Worm (Caenorhabditis elegans) whole organism, L1 larva: Measurements from ENCODE around the gene pygl-1.
"Not testable (repeated sequence)": the region's sequence is repeated elsewhere in the genome, so short reads cannot be mapped to it uniquely, and the experiment has no call there.

Experiments
- C16A3.4 ChIP-seq: fragments of 150-350 bp; optimal IDR thresholded peaks from 2 replicates; lab custom pipeline; 2014; ENCODE audit warnings: missing biosample characterization, missing genetic modification characterization
- F16B12.6 ChIP-seq: fragments of 150-350 bp; optimal IDR thresholded peaks from 2 replicates; lab custom pipeline; 2014; ENCODE audit warnings: missing biosample characterization, missing genetic modification characterization
- Y116A8C.19 ChIP-seq: sonication (generic microtip); optimal IDR thresholded peaks from 2 replicates; lab custom pipeline; 2016; ENCODE audit warnings: missing compliant biosample characterization, missing genetic modification characterization, borderline replicate concordance
- alr-1 ChIP-seq: fragments of 200-800 bp; sonication (Bioruptor generic); optimal IDR thresholded peaks from 2 replicates; lab custom pipeline; 2018; ENCODE audit warnings: borderline replicate concordance, mild to moderate bottlenecking, missing genetic modification characterization, missing compliant biosample characterization
- ama-1 ChIP-seq: fragments of 150-350 bp; optimal IDR thresholded peaks from 2 replicates; lab custom pipeline; 2014
- blmp-1 ChIP-seq: fragments of 150-350 bp; optimal IDR thresholded peaks from 2 replicates; lab custom pipeline; 2014; ENCODE audit warnings: missing biosample characterization, missing genetic modification characterization
- ceh-63 ChIP-seq: fragments of 200-800 bp; sonication (Bioruptor generic); optimal IDR thresholded peaks from 2 replicates; lab custom pipeline; 2018; ENCODE audit warnings: mild to moderate bottlenecking, missing genetic modification characterization, missing compliant biosample characterization
- ceh-82 ChIP-seq, 3 experiments: fragments of 150-350 bp in 1 of 3; sonication (generic microtip) in 2 of 3; optimal IDR thresholded peaks; 2 replicates each; lab custom pipeline; 2014 to 2017; ENCODE audit warnings: missing biosample characterization in 3 of 3, missing genetic modification characterization in 3 of 3
- ceh-90 ChIP-seq: sonication (generic microtip); optimal IDR thresholded peaks from 2 replicates; lab custom pipeline; 2016; ENCODE audit warnings: missing genetic modification characterization, missing compliant biosample characterization
- ces-1 ChIP-seq: fragments of 150-350 bp; optimal IDR thresholded peaks from 2 replicates; lab custom pipeline; 2014; ENCODE audit warnings: missing biosample characterization, missing genetic modification reagents, missing genetic modification characterization
- efl-1 ChIP-seq, 4 experiments: fragments of 150-350 bp; optimal IDR thresholded peaks in 3 of 4; peaks in 1 of 4; 1 replicate in 1 of 4; 2 replicates in 3 of 4; lab custom pipeline; 2014; ENCODE audit warnings: missing biosample characterization in 2 of 4, missing genetic modification characterization in 2 of 4, missing genetic modification reagents in 2 of 4
- egl-13 ChIP-seq: sonication (generic microtip); optimal IDR thresholded peaks from 2 replicates; lab custom pipeline; 2016; ENCODE audit warnings: missing genotype, missing genetic modification reagents, missing genetic modification characterization, missing compliant biosample characterization
- hlh-17 ChIP-seq: fragments of 200-800 bp; sonication (Bioruptor generic); optimal IDR thresholded peaks from 2 replicates; lab custom pipeline; 2018; ENCODE audit warnings: missing genetic modification characterization, mild to moderate bottlenecking, missing compliant biosample characterization, moderate library complexity, borderline replicate concordance
- hlh-4 ChIP-seq: sonication (generic microtip); optimal IDR thresholded peaks from 2 replicates; lab custom pipeline; 2016; ENCODE audit warnings: mild to moderate bottlenecking, missing genetic modification characterization, missing compliant biosample characterization
- irx-1 ChIP-seq: sonication (generic microtip); optimal IDR thresholded peaks from 2 replicates; lab custom pipeline; 2016; ENCODE audit warnings: missing genetic modification characterization, missing compliant biosample characterization
- isw-1 ChIP-seq: fragments of 200-800 bp; sonication (Bioruptor generic); IDR thresholded peaks from 2 replicates; pipeline ENCODE4 v1.3.6; 2022; ENCODE audit warnings: missing genetic modification characterization, missing compliant biosample characterization
- lin-15B ChIP-seq: fragments of 150-350 bp; sonication (generic microtip); optimal IDR thresholded peaks from 3 replicates; lab custom pipeline; 2014; ENCODE audit warnings: missing biosample characterization, missing genetic modification characterization
- lin-39 ChIP-seq: fragments of 150-350 bp; optimal IDR thresholded peaks from 2 replicates; lab custom pipeline; 2014; ENCODE audit warnings: missing biosample characterization, missing genetic modification reagents, missing genetic modification characterization
- lsy-2 ChIP-seq, 2 experiments: fragments of 150-350 bp; optimal IDR thresholded peaks; 2 replicates each; lab custom pipeline; 2014; ENCODE audit warnings: missing biosample characterization in 2 of 2, missing genetic modification characterization in 2 of 2
- mdl-1 ChIP-seq, 2 experiments: fragments of 150-350 bp; optimal IDR thresholded peaks; 2 replicates each; lab custom pipeline; 2014 to 2017; ENCODE audit warnings: missing biosample characterization in 2 of 2, missing genetic modification characterization in 2 of 2, inconsistent platforms in 1 of 2
- nhr-12 ChIP-seq: sonication (generic microtip); optimal IDR thresholded peaks from 2 replicates; lab custom pipeline; 2017; ENCODE audit warnings: missing biosample characterization, missing genetic modification characterization
- nhr-237 ChIP-seq: fragments of 150-350 bp; optimal IDR thresholded peaks from 2 replicates; lab custom pipeline; 2014; ENCODE audit warnings: missing biosample characterization, missing genetic modification characterization
- nhr-28 ChIP-seq: fragments of 150-350 bp; optimal IDR thresholded peaks from 2 replicates; lab custom pipeline; 2014; ENCODE audit warnings: missing biosample characterization, missing genetic modification characterization
- nhr-47 ChIP-seq: sonication (generic microtip); optimal IDR thresholded peaks from 2 replicates; lab custom pipeline; 2016; ENCODE audit warnings: mild to moderate bottlenecking, missing genetic modification characterization, moderate library complexity, missing compliant biosample characterization
- nhr-71 ChIP-seq: sonication (generic microtip); optimal IDR thresholded peaks from 2 replicates; lab custom pipeline; 2016; ENCODE audit warnings: mild to moderate bottlenecking, missing genetic modification characterization, moderate library complexity, missing compliant biosample characterization
- nhr-85 ChIP-seq: sonication (generic microtip); peaks from one replicate; lab custom pipeline; 2016; ENCODE audit warnings: missing genetic modification characterization, inconsistent platforms, missing compliant biosample characterization
- rnt-1 ChIP-seq: sonication (generic microtip); optimal IDR thresholded peaks from 2 replicates; lab custom pipeline; 2016; ENCODE audit warnings: mild to moderate bottlenecking, missing genetic modification characterization, moderate library complexity, missing compliant biosample characterization
- snu-23 ChIP-seq: sonication (generic microtip); optimal IDR thresholded peaks from 2 replicates; lab custom pipeline; 2016; ENCODE audit warnings: missing genetic modification characterization, missing compliant biosample characterization
- sox-4 ChIP-seq: sonication (generic microtip); optimal IDR thresholded peaks from 2 replicates; lab custom pipeline; 2016; ENCODE audit warnings: missing genetic modification characterization, missing compliant biosample characterization
- sptf-1 ChIP-seq: fragments of 150-350 bp; optimal IDR thresholded peaks from 2 replicates; lab custom pipeline; 2014; ENCODE audit warnings: missing biosample characterization, missing genetic modification characterization
- tlp-1 ChIP-seq: fragments of 150-350 bp; optimal IDR thresholded peaks from 2 replicates; lab custom pipeline; 2014; ENCODE audit warnings: missing biosample characterization, missing genetic modification characterization
- unc-130 ChIP-seq: fragments of 150-350 bp; optimal IDR thresholded peaks from 2 replicates; lab custom pipeline; 2017; ENCODE audit warnings: missing biosample characterization, missing genetic modification characterization, inconsistent platforms
- unc-30 ChIP-seq: sonication (generic microtip); optimal IDR thresholded peaks from 2 replicates; lab custom pipeline; 2017; ENCODE audit warnings: missing biosample characterization, missing genetic modification characterization
- unc-62 ChIP-seq: fragments of 150-350 bp; optimal IDR thresholded peaks from 2 replicates; lab custom pipeline; 2014; ENCODE audit warnings: missing biosample characterization, missing genetic modification reagents, missing genetic modification characterization
- unc-86 ChIP-seq: sonication (generic microtip); optimal IDR thresholded peaks from 2 replicates; lab custom pipeline; 2016; ENCODE audit warnings: missing genetic modification characterization, missing compliant biosample characterization
- xbp-1 ChIP-seq: sonication (generic microtip); optimal IDR thresholded peaks from 2 replicates; lab custom pipeline; 2016; ENCODE audit warnings: missing genetic modification characterization, missing compliant biosample characterization
- zag-1 ChIP-seq: fragments of 150-350 bp; optimal IDR thresholded peaks from 2 replicates; lab custom pipeline; 2014; ENCODE audit warnings: missing biosample characterization, missing genetic modification characterization
- zip-4 ChIP-seq: fragments of 200-800 bp; sonication (Bioruptor generic); optimal IDR thresholded peaks from 2 replicates; lab custom pipeline; 2018; ENCODE audit warnings: mild to moderate bottlenecking, missing genetic modification characterization, moderate library complexity, missing compliant biosample characterization
- ztf-4 ChIP-seq: fragments of 150-350 bp; optimal IDR thresholded peaks from 2 replicates; lab custom pipeline; 2014; ENCODE audit warnings: missing biosample characterization, missing genetic modification characterization

pygl-1 gene

ce11 chrV:3616844-3617243, 38.0 kb downstream of the pygl-1 start (continued):
- TF ChIP-seq zip-4 (GFP tag; lab: Kevin White, UChicago) (no peak), unc-86 (tag; lab: Kevin White, UChicago) (no peak), lin-39 (tag; lab: Kevin White, UChicago) (no peak), rnt-1 (tag; lab: Kevin White, UChicago) (no peak), snu-23 (GFP tag; lab: Kevin White, UChicago) (no peak), sptf-1 (tag; lab: Kevin White, UChicago) (no peak), irx-1 (no peak), nhr-12 (tag; lab: Kevin White, UChicago) (no peak), lsy-2 (tag; optimal IDR thresholded peaks at IDR 0.05; lab: Kevin White, UChicago) (peak in 1 of 2 experiments; percentile 30), efl-1 (optimal IDR thresholded peaks at IDR 0.05; lab: Kevin White, UChicago) (no peak), efl-1 (GFP tag; optimal IDR thresholded peaks at IDR 0.05 in 1 of 2; lab: Kevin White, UChicago) (peak in 1 of 2 experiments; percentile 22), mdl-1 (tag; optimal IDR thresholded peaks at IDR 0.05; lab: Kevin White, UChicago) (peak in 1 of 2 experiments; percentile 58), C16A3.4 (tag; lab: Kevin White, UChicago) (no peak), alr-1 (tag; lab: Kevin White, UChicago) (no peak), unc-62 (GFP tag; lab: Kevin White, UChicago) (no peak), ztf-4 (tag; lab: Kevin White, UChicago) (no peak), ceh-90 (tag; lab: Kevin White, UChicago) (no peak), nhr-47 (tag; lab: Kevin White, UChicago) (no peak), ceh-82 (tag; optimal IDR thresholded peaks at IDR 0.05; lab: Kevin White, UChicago) (no peak), xbp-1 (no peak), hlh-4 (tag; lab: Kevin White, UChicago) (no peak), unc-30 (tag; lab: Kevin White, UChicago) (no peak), nhr-237 (tag; lab: Kevin White, UChicago) (no peak), blmp-1 (peak; percentile 69), F16B12.6 (no peak), ama-1 (lab: Kevin White, UChicago) (no peak), tlp-1 (tag; lab: Kevin White, UChicago) (no peak)

ce11 chrV:3620608-3621007, 41.8 kb downstream of the pygl-1 start, which contains the start of gene srx-93:
srx-93 (minus strand) TSS chrV:3620708.
- TF ChIP-seq zip-4 (GFP tag; lab: Kevin White, UChicago); nhr-237 (tag; lab: Kevin White, UChicago); lsy-2 (tag; optimal IDR thresholded peaks at IDR 0.05; lab: Kevin White, UChicago): not testable (repeated sequence)

- TF ChIP-seq Y116A8C.19 (tag; lab: Kevin White, UChicago) (no peak), ces-1 (no peak), xbp-1 (no peak), unc-130 (tag; lab: Kevin White, UChicago) (no peak)
These were observed 48.1 kb downstream of the pygl-1 start, which contains the start of gene F59B1.4 for ce11 chrV:3626944-3627343. F59B1.4 (minus strand) TSS chrV:3627044.

DNA sequence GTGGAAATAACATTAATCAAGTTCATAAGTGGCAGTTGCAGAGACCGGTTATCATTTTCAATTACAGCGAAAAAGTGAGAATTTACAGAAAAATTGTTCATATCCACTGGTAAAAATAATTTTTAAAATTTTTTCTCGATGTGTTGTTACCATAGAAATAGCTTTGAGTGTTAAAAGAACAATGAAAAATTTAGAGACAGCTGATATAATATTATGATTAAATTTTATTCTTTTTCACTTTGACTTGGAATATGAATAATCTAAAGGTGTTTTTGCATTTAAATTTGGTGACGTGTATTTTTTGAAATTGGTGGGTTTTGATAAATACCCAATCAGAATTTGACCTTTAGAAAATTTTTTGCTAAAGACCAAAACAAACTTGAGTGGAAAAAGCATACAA, 52.8 kb downstream of the pygl-1 start, which contains the start of gene F59B1.6:
Gene F59B1.6 (minus strand): TSS at position 101 of the 400 bp plus-strand sequence.
- TF ChIP-seq egl-13 (tag; lab: Kevin White, UChicago) (no peak), isw-1 (GFP tag; lab: Robert Waterston, UW) (no peak), zag-1 (tag; lab: Kevin White, UChicago) (no peak), nhr-28 (no peak), ceh-90 (tag; lab: Kevin White, UChicago) (no peak), hlh-17 (no peak), irx-1 (no peak), lin-15B (tag; lab: Kevin White, UChicago) (no peak), ces-1 (no peak), rnt-1 (tag; lab: Kevin White, UChicago) (no peak), nhr-71 (tag; lab: Kevin White, UChicago) (no peak), ceh-63 (GFP tag; lab: Kevin White, UChicago) (no peak), lin-39 (tag; lab: Kevin White, UChicago) (no peak), nhr-85 (tag; lab: Kevin White, UChicago) (no peak), sox-4 (tag; lab: Kevin White, UChicago) (no peak)
